Fruit fly (Drosophila melanogaster): ENCODE data around the gene CG7600.
A peak's percentile ranks its signal among the peaks of the same experiment; 100 is the strongest.

CG7600 gene

DNA sequence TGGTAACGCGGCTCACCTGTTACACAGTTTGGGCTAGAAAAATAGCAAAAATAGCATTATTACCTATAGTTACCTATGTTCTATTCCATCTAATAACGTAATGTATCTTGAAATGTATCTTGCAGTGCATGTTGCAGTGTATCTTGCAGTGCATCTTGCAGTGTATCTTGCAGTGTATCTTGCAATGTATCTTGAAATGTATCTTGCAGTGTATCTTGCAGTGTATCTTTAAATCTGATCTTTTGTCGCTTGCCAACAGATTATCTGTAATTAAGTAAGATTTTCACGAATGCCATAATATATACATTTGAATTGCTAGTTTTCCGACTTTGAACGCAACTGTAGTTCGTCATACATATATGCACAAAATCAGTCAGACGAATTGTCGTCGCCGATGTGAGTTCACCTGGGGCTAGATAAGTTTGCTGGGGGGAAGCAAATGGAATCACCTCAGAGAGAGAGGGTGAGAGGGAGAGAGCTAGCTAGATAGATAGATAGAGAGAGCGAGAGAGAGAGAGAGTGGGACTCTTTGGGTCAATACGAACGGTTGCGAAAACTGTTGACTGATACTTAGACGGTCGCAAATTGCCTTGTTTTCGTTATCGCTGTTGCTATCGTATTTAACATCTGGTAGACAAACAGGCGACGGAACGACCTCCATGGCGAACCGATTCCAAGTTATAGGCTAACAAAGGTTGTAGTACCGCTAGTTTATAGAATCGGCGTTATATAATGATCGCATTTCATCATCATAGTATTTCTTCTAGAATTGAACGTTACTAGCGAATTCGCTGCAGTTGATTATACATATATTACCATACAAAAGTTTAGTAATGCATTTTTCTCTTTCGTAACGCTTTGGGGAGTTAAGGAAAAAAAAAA lies 32.1 kb downstream of the CG7600 start:
- no peak for TF ChIP-seq noc (tag; optimal IDR thresholded peaks at IDR 0.05)

DNA sequence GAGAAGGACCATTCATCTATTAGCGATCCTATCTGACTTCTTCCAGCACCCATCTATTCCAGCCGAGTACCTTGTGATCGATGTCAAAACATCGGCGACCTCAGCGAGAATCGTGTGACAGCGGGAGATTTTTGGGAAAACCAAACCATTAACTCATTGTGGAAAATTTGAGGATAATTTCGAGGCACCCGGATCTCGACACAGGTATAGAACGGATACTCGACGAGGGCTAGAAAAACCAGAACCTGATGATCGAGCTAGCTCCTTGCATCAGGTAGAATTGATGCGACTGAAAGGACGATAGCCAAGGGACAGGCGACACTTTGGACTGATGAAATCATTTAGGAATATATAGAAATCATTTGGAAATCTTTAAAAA lies 32.7 kb downstream of the CG7600 start:
- TF ChIP-seq noc (tag; optimal IDR thresholded peaks at IDR 0.05), result no peak

DNA sequence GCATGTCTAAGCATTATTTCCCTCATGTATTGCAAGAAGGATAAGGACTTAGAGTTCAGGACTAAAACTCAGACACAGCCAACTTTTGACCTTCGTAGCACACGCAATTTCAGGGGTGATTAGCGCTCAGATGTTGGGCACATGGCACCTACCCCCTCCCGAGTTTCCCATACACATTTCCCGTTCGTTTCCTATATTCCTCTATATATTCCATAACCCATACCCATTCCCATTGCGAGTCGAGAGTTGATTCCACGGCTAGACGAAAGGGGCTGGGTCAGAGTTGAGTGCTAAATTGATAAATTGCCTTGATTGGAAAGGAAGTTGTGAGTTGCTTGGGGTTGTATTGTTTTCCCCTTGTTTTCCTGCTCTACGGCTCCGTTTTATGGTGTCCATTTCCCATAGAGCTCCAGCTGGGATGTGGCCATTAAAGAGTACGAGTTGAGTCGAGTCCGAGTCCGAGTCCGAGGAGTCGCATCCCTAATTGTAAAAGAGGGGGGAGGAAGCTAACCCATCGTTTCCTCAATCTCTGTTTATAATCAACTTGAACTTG lies 33.5 kb downstream of the CG7600 start:
- TF ChIP-seq noc (tag; optimal IDR thresholded peaks at IDR 0.05), result no peak

DNA sequence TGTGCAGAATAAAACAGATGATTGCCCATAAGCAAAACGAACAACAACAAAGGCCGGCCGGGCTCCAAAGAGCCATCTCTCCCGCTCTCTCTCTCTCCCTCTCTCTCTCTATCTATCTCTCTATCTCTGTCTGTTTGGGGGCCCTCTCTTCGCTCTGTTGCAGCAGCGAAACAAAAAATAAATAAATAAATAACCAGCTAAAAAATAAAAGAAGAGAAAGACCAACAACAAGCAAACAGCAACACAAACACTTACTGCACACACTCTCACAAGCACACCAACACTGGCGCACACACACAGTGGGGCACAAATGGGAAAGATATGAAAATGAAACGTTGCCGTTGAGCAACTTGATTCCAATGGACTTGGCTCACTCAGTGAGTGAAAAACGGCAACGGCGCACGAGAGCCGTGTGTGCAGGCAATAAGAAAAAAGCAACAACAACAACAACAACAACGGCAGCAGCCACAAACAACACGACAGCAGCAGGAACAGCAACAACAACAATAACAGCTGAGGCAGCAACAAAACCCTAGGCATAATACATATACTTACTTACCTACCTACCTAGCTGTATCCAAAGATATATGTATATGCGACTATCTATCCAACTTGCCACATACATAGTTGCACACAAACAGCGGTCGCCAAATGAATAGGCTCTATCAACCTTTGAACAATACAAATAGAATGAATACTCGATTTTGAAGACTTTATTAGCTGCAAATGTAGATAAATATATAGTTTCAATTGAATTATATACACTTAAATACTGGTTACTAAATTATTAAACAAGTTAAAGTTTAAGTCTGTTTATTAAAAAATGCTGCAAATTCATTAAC lies 35.7 kb downstream of the CG7600 start:
- no peak for TF ChIP-seq noc (tag; optimal IDR thresholded peaks at IDR 0.05)

DNA sequence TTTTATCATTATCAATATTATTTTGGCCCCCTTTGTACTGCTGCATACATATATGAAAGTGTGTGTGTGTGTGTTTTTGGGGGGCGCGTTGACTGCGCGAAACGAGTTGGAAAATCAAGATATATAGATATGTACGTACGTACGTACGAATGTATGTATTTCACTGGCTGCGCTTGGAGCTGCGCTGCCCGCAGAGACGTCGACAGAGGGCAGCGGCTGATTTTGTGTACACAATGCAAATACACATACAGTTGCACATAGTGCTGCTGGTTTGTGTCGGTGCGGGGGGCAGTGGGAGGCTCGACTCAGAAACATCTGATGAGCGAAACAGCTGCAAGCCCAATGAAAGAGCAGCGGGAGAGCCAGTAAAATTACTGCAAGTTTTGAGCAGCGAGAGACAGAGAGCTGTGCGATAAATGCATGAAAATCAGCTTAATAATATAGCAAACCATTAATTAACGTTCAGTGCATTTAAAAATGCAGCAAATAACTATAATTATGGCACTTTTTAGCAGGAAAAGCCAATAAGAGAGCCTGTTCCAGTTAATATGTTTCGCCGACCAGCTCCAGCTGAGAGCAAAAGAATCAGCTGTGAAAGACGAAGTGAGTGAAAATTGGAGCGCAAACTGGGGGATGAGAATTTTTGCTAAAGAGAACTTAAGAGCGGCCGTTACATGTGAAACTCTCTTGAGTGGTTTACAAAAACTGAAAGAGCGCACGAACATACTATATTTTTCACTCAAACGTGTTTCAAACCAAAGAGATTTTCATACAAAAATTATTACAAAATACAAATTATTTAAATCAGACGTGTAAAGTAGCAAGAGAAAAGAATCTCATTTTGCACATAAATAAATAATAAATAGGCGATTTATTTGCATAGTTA lies 37.0 kb downstream of the CG7600 start:
- TF ChIP-seq noc (tag; optimal IDR thresholded peaks at IDR 0.05), result peak; percentile 1

DNA sequence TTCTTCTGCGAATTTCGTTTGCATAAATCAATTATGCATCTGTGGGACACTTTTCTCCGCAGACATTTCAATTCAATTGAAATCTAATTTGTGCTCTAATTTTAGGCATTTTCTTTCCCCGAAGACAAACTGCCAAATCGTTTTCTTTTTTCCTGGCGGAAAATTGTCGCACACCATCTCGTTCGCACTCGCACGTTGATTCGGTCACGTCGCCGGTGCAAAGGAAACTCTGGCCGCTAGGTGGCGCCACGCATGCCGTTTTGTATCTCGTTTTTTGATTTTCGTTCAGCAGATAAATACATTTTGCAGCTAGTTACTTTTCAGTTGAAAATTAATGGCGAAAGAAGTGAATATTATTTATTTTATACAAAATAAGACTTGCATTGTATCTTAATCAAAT lies 37.7 kb downstream of the CG7600 start:
- TF ChIP-seq noc (tag; optimal IDR thresholded peaks at IDR 0.05), result no peak

DNA sequence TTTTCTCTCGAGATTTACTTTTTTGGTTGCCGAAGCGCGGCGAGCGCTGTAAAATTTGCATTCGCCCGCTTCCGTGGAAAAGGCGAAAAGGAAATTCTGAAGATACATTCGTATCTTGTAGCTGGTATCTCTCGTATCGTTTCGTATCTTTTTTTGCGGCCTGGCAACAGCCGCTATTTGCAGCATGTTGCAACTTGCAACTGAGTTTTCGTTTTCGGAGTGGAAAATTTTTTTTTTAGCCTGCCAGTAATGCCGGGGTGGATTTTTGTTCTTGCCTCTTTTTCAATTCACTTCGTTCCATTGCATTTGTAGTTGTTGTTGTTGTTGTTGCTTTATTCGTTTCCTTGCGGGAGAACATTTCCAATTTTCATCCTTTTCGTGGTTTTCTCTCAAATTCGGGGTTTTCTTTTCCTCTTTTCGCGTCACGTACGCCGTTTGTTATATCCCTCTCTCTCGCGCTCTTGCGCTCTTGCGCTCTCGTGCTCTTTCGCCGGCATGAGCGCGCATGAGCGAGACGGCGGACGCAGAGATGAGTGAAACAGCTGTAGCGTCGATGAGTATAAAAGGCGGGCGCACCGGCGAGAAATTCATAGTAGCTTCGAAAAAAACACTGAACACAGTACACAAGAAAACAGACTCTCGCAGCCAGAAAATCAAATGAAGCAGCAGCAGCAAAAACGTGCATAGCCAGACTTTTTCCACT lies 41.3 kb downstream of the CG7600 start, which contains the start of gene scyl:
scyl (plus strand) TSS at position 587 of the 703 bp plus-strand sequence.
- peak; percentile 71 for TF ChIP-seq noc (tag; optimal IDR thresholded peaks at IDR 0.05)

DNA sequence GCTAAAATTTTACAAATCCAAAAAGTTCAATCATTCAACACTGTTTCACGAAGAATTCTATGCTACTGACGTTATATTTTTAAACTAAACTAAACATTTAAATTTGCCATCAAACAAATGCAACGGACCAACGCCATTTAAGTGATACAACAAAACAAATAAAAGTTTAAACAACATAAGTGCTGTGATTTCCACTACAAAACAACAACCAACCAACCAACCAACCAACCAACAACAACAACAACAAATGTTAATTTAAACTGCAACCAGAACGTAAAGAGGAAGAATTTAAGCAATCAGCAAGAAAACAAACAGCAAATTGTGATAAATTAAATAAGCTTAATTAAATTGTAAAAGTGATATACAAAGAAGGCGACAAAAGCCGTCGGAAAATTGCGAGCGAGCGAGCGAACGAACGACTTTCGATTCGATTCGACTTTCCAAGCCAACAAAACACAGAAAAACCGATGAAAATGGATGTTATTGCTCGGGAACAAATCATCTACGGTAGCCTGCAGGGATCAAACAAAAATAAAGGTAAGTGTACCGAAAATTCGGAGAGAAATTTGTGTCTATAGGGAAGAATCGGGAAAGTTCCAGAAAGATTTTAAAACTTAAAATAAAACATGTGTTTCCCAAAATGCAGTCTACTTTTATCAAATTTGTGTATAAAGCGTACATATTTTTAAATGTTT lies 42.0 kb downstream of the CG7600 start:
- no peak for TF ChIP-seq noc (tag; optimal IDR thresholded peaks at IDR 0.05)

- TF ChIP-seq noc (tag; optimal IDR thresholded peaks at IDR 0.05), result no peak
Observed at dm6 chr3L:11253140-11253539, 42.6 kb downstream of the CG7600 start.

DNA sequence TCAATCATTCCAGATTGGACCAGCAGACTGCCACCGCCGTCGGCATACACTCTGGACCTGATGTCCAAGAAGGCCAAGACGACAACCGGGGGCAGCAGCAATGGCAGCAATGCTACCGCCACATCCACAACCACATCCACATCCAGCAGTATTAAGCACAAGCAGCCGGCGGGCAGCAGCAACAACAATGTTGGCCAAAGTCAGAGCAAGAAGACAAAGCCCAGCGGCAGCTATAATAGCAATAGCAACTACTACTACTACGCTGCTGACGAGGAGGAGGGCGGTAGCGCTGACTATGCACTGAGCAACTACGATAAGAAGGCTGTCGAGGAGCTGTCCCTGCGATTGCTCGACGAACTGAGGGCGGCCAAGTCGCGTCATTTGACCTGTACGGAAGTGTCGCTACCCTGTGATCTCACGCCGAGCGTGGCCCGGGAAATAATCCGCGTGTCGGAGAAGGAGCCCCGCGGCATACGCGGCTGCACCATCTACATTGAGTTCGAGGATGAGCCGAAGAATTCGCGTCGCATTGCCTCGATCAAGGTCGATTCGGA lies 43.2 kb downstream of the CG7600 start:
- TF ChIP-seq noc (tag; optimal IDR thresholded peaks at IDR 0.05), result no peak

- no peak for TF ChIP-seq noc (tag; optimal IDR thresholded peaks at IDR 0.05)
Observed at dm6 chr3L:11254470-11255185, 44.0 kb downstream of the CG7600 start.

DNA sequence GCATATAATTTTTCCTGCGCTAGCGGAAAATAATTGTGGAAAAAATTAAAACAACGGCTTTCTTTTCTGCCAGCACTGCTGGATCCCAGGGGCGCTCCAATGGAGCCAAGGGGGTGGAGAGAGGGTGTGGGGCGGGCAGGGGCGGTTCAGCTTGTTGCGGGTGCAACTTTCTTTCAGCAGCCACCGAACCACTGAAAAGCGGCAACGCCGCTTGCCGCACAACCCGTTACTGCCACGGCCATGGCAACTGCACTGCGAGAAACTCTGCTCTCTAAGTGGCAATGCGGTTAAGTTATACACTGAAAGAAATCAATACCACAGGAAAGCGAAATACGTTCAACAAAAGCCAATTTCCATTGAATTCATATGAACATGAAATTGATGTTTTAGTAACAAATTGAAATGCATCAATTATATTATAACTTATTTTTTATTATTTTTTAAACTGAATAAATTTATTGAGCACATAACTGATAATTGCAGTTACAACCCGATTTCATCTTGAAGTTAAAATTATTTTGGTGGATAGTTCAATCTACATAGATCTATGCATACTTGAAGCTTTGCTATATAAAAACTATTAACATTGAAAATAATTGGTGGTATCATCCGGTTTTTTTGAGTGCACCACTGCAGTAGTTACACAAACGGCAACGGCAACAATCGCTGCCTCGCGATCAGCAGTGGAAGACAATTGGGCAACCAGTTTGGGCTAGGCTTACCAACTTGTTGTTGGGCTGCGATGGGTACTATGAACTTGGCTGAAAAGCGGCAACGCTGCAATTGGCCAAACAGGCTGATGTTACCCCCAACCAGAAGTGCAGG lies 45.8 kb downstream of the CG7600 start:
- TF ChIP-seq noc (tag; optimal IDR thresholded peaks at IDR 0.05), result peak; percentile 54
